Worm (Caenorhabditis elegans): ENCODE results near the gene Y54E2A.9.

Gene Y54E2A.9

DNA sequence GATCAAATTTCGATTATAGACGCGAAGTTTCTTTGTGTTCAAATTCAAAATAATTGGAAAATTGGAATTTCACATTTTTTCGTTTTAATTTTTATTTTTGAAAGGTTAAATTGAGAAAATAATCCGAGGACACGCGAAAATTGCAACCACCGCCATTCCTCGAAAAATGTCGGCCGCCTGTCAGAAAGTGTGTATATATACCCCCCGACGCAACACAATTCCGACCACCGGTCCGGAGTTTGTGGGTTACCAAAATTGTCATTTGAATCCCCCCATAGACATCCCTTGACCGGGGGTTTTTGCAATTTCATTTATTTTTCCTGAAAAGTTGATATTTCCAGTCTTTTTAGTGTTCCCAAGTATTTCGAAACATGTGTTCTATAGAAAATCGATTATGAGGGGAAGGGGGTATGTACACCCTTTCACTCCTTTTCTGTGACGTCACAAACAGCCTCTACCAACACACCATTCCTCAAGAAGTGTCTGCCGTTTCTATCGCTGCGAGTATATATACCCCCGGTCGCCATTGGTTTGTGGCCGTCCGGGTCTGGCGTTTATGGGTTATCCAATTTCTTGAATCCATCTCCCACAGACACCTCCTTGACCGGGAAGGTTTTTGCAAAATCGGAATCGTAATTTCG, 18.6 kb upstream of the Y54E2A.9 start, which contains the start of gene W01D2.3:
TSS of gene W01D2.3 (minus strand) at position 51 of the 641 bp plus-strand sequence.
- TF ChIP-seq nhr-21 (tag; optimal IDR thresholded peaks at IDR 0.05) = peak; percentile 39
- peak; percentile 61 for TF ChIP-seq unc-55 (GFP tag; optimal IDR thresholded peaks at IDR 0.05)
- TF ChIP-seq ztf-11 (tag; optimal IDR thresholded peaks at IDR 0.05) = no peak
- no peak for TF ChIP-seq mbf-1 (tag; optimal IDR thresholded peaks at IDR 0.05)
- TF ChIP-seq aly-2 (tag; optimal IDR thresholded peaks at IDR 0.05) = no peak
- peak; percentile 45 for TF ChIP-seq lin-13 (GFP tag; optimal IDR thresholded peaks at IDR 0.05)
- TF ChIP-seq fos-1 (tag; optimal IDR thresholded peaks at IDR 0.05) = peak; percentile 48
- no peak for TF ChIP-seq lin-39 (tag; optimal IDR thresholded peaks at IDR 0.05)
- no peak for TF ChIP-seq alr-1 (tag; optimal IDR thresholded peaks at IDR 0.05)
- peak; percentile 19 for TF ChIP-seq mab-5 (tag; optimal IDR thresholded peaks at IDR 0.05)
- no peak for TF ChIP-seq unc-39 (tag; optimal IDR thresholded peaks at IDR 0.05)
- TF ChIP-seq nhr-11 (tag; optimal IDR thresholded peaks at IDR 0.05) = no peak
- TF ChIP-seq lsy-2 (tag; optimal IDR thresholded peaks at IDR 0.05) = peak; percentile 50 to 71
- TF ChIP-seq sem-4 (tag; optimal IDR thresholded peaks at IDR 0.05) = peak; percentile 68
- no peak for TF ChIP-seq egl-27 (tag; optimal IDR thresholded peaks at IDR 0.05)
- peak; percentile 78 for TF ChIP-seq nhr-25 (tag; optimal IDR thresholded peaks at IDR 0.05)
- TF ChIP-seq ama-1 (optimal IDR thresholded peaks at IDR 0.05) = peak; percentile 4
- peak; percentile 78 for TF ChIP-seq blmp-1 (tag; optimal IDR thresholded peaks at IDR 0.05; ENCODE audit: insufficient read depth)
- peak; percentile 98 for TF ChIP-seq snpc-4 (tag; optimal IDR thresholded peaks at IDR 0.05)
- TF ChIP-seq elt-1 (tag; optimal IDR thresholded peaks at IDR 0.05) = no peak
- TF ChIP-seq nhr-237 (tag; optimal IDR thresholded peaks at IDR 0.05) = no peak
- TF ChIP-seq ztf-1 (GFP tag; conservative IDR thresholded peaks at IDR 0.05) = no peak
- no peak for TF ChIP-seq dmd-4 (tag; optimal IDR thresholded peaks at IDR 0.05)
- TF ChIP-seq ZK546.5 (tag; optimal IDR thresholded peaks at IDR 0.05) = no peak
- TF ChIP-seq ceh-16 (tag; optimal IDR thresholded peaks at IDR 0.05) = no peak
- TF ChIP-seq ceh-82 (tag; optimal IDR thresholded peaks at IDR 0.05) = no peak
- TF ChIP-seq nhr-6 (tag; optimal IDR thresholded peaks at IDR 0.05) = peak; percentile 61
- TF ChIP-seq nhr-10 (tag; optimal IDR thresholded peaks at IDR 0.05) = no peak
- peak; percentile 76 for TF ChIP-seq F13H6.1 (tag; optimal IDR thresholded peaks at IDR 0.05)
- peak; percentile 59 for TF ChIP-seq sma-3 (GFP tag; optimal IDR thresholded peaks at IDR 0.05)
- TF ChIP-seq lin-11 (tag; optimal IDR thresholded peaks at IDR 0.05) = peak; percentile 4
- peak; percentile 42 for TF ChIP-seq nhr-77 (tag; optimal IDR thresholded peaks at IDR 0.05)
- no peak for TF ChIP-seq skn-1 (tag; optimal IDR thresholded peaks at IDR 0.05)
- TF ChIP-seq nhr-129 (tag; optimal IDR thresholded peaks at IDR 0.05) = peak; percentile 70
- TF ChIP-seq zag-1 (tag; optimal IDR thresholded peaks at IDR 0.05) = peak; percentile 3
- peak; percentile 71 for TF ChIP-seq gmeb-1 (tag; optimal IDR thresholded peaks at IDR 0.05)
- TF ChIP-seq nhr-12 (tag; optimal IDR thresholded peaks at IDR 0.05) = no peak
- TF ChIP-seq sma-9 (GFP tag; optimal IDR thresholded peaks at IDR 0.05) = no peak
- TF ChIP-seq sma-9 (tag; optimal IDR thresholded peaks at IDR 0.05) = no peak
- peak; percentile 75 for TF ChIP-seq Y55F3AM.14 (GFP tag; optimal IDR thresholded peaks at IDR 0.05)
- TF ChIP-seq nhr-23 (tag; optimal IDR thresholded peaks at IDR 0.05) = no peak
- no peak for TF ChIP-seq R02D3.7 (tag; optimal IDR thresholded peaks at IDR 0.05)
- TF ChIP-seq mdl-1 (tag; optimal IDR thresholded peaks at IDR 0.05) = no peak
- peak; percentile 51 for TF ChIP-seq C34F6.9 (tag; optimal IDR thresholded peaks at IDR 0.05)
- TF ChIP-seq crh-2 (tag; optimal IDR thresholded peaks at IDR 0.05) = peak; percentile 40
- no peak for TF ChIP-seq elt-3 (tag; optimal IDR thresholded peaks at IDR 0.05)
- no peak for TF ChIP-seq unc-62 (GFP tag; optimal IDR thresholded peaks at IDR 0.05)
- peak; percentile 19 for TF ChIP-seq ztf-4 (tag; optimal IDR thresholded peaks at IDR 0.05)
- no peak for TF ChIP-seq peb-1 (tag; optimal IDR thresholded peaks at IDR 0.05)

Measured in whole organism, L2 larva.